Worm (Caenorhabditis elegans): Measurements from ENCODE around the gene F44E5.4.

DNA sequence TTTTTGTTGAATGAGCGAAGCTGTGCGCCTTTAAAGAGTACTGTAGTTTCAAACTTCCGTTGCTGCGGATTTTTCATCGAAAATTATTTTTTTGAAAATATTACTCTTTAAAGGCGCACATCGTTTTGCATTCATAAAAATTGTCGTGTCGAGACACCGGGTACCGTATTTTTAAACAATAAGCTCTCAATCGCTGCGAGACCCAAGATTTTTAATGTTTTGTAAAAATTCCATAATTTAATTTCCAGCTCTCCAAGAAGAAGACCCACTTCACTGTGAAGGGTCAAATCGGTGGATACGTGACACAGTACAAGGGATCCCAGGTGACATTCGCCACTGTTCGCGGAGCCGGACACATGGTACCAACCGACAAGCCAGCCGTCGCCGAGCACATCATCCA lies 16.8 kb downstream of the F44E5.4 start:
- TF ChIP-seq R02D3.7 (tag; optimal IDR thresholded peaks at IDR 0.05) (no peak), lin-39 (tag; optimal IDR thresholded peaks at IDR 0.05) (no peak), ztf-4 (tag; optimal IDR thresholded peaks at IDR 0.05) (no peak), lin-13 (GFP tag; optimal IDR thresholded peaks at IDR 0.05) (no peak), ama-1 (optimal IDR thresholded peaks at IDR 0.05) (no peak), lin-11 (tag; optimal IDR thresholded peaks at IDR 0.05) (no peak), snpc-4 (tag; optimal IDR thresholded peaks at IDR 0.05) (no peak), elt-3 (tag; optimal IDR thresholded peaks at IDR 0.05) (no peak), blmp-1 (tag; optimal IDR thresholded peaks at IDR 0.05; ENCODE audit: insufficient read depth) (no peak)
